Worm (Caenorhabditis elegans): ENCODE data around the gene F01F1.2.

The F01F1.2 gene

ce11 chrIII:5902558-5902957 lies 24.2 kb downstream of the F01F1.2 start:
- TF ChIP-seq lin-14 (GFP tag; optimal IDR thresholded peaks at IDR 0.05) (peak; percentile 54), unc-30 (tag; optimal IDR thresholded peaks at IDR 0.05) (no peak)

ce11 chrIII:5906059-5906458 lies 27.7 kb downstream of the F01F1.2 start, which contains the start of gene dpff-1:
TSS of gene dpff-1 (minus strand) at chrIII:5906346.
- TF ChIP-seq nhr-71 (tag; optimal IDR thresholded peaks at IDR 0.05) (peak; percentile 38), lin-35 (GFP tag; optimal IDR thresholded peaks at IDR 0.05) (peak; percentile 36 to 54), nhr-47 (tag; optimal IDR thresholded peaks at IDR 0.05) (peak; percentile 7), vab-15 (tag; optimal IDR thresholded peaks at IDR 0.05) (no peak), lin-13 (GFP tag; optimal IDR thresholded peaks at IDR 0.05) (no peak), aly-2 (tag; optimal IDR thresholded peaks at IDR 0.05) (no peak), dpl-1 (GFP tag; optimal IDR thresholded peaks at IDR 0.05) (peak; percentile 25 to 52 (median 37)), ama-1 (optimal IDR thresholded peaks at IDR 0.05) (no peak), snu-23 (GFP tag; optimal IDR thresholded peaks at IDR 0.05) (peak; percentile 35), lsy-2 (tag; optimal IDR thresholded peaks at IDR 0.05) (peak; percentile 22 to 42), rnt-1 (tag; optimal IDR thresholded peaks at IDR 0.05) (peak; percentile 50), C16A3.4 (tag; optimal IDR thresholded peaks at IDR 0.05) (no peak), F16B12.6 (tag; optimal IDR thresholded peaks at IDR 0.05) (peak; percentile 89), lin-14 (GFP tag; optimal IDR thresholded peaks at IDR 0.05) (peak; percentile 43), unc-130 (tag; optimal IDR thresholded peaks at IDR 0.05) (peak; percentile 11), unc-86 (tag; optimal IDR thresholded peaks at IDR 0.05) (no peak), efl-1 (optimal IDR thresholded peaks at IDR 0.05) (peak; percentile 42 to 47), efl-1 (GFP tag; optimal IDR thresholded peaks at IDR 0.05 in 1 of 2) (peak; percentile 31 to 93), irx-1 (tag; optimal IDR thresholded peaks at IDR 0.05) (no peak), mdl-1 (tag; optimal IDR thresholded peaks at IDR 0.05) (no peak), zag-1 (tag; optimal IDR thresholded peaks at IDR 0.05) (no peak), skn-1 (tag; optimal IDR thresholded peaks at IDR 0.05) (no peak), ceh-63 (GFP tag; optimal IDR thresholded peaks at IDR 0.05) (no peak), pqm-1 (tag; optimal IDR thresholded peaks at IDR 0.05) (no peak)

- TF ChIP-seq lin-35 (GFP tag; optimal IDR thresholded peaks at IDR 0.05) (no peak), aly-2 (tag; optimal IDR thresholded peaks at IDR 0.05) (no peak), aha-1 (tag; optimal IDR thresholded peaks at IDR 0.05) (no peak), efl-1 (optimal IDR thresholded peaks at IDR 0.05) (no peak), efl-1 (GFP tag; optimal IDR thresholded peaks at IDR 0.05 in 1 of 2) (peak in 1 of 2 experiments; percentile 31), tbx-2 (tag; optimal IDR thresholded peaks at IDR 0.05) (no peak), nhr-85 (tag) (peak; percentile 43), hpl-2 (GFP tag; optimal IDR thresholded peaks at IDR 0.05) (no peak), fkh-8 (tag; optimal IDR thresholded peaks at IDR 0.05) (no peak), ceh-63 (GFP tag; optimal IDR thresholded peaks at IDR 0.05) (no peak), zag-1 (tag; optimal IDR thresholded peaks at IDR 0.05) (no peak), blmp-1 (tag; optimal IDR thresholded peaks at IDR 0.05) (peak; percentile 30), C34B4.2 (tag; optimal IDR thresholded peaks at IDR 0.05) (no peak)
These were observed 28.4 kb downstream of the F01F1.2 start, which contains the start of gene erd-2.2 for ce11 chrIII:5906749-5907148. TSS of gene erd-2.2 (plus strand) at chrIII:5907049.

DNA sequence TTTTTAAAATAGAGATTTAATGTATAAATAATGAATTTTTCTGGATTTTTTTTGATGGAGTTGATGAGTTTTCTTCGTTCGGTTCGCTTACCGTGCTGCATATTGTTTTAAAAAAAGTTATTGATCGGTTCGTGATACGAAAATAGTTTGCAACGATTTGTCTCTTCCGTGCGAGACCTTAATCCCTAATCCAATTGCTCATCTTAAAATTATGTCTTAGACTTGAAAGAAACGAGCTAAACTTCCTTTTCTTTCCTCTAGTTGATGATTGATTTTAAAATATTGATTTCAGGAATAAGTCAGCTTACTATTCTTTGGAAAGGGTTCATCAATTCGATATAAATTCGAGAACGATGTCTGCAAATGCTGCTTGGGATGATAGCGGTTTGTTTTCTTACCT lies 30.1 kb downstream of the F01F1.2 start, which contains the start of gene C28H8.3:
Gene C28H8.3, plus strand, starts transcription at position 293 of the 400 bp plus-strand sequence.
- TF ChIP-seq Y116A8C.19 (tag; optimal IDR thresholded peaks at IDR 0.05; ENCODE audit: borderline replicate concordance) (no peak), F16B12.6 (tag; optimal IDR thresholded peaks at IDR 0.05) (no peak), nhr-11 (tag; optimal IDR thresholded peaks at IDR 0.05) (no peak), alr-1 (tag; optimal IDR thresholded peaks at IDR 0.05; ENCODE audit: borderline replicate concordance) (no peak), nhr-12 (tag; optimal IDR thresholded peaks at IDR 0.05) (no peak), snpc-4 (tag; optimal IDR thresholded peaks at IDR 0.05) (no peak), efl-1 (optimal IDR thresholded peaks at IDR 0.05) (no peak), efl-1 (GFP tag; optimal IDR thresholded peaks at IDR 0.05 in 1 of 2) (no peak), sup-37 (GFP tag; optimal IDR thresholded peaks at IDR 0.05) (no peak), hlh-4 (tag; optimal IDR thresholded peaks at IDR 0.05) (no peak), nhr-237 (tag; optimal IDR thresholded peaks at IDR 0.05) (no peak), pax-3 (tag; optimal IDR thresholded peaks at IDR 0.05) (no peak), jun-1 (tag; optimal IDR thresholded peaks at IDR 0.05) (no peak), unc-62 (GFP tag; optimal IDR thresholded peaks at IDR 0.05) (no peak), nhr-76 (tag; optimal IDR thresholded peaks at IDR 0.05) (no peak), nhr-47 (tag; optimal IDR thresholded peaks at IDR 0.05) (no peak)
